Worm (Caenorhabditis elegans) whole organism, young adult: ENCODE measurements around the gene B0310.2.
A peak's percentile ranks its signal among the peaks of the same experiment; 100 is the strongest.

Experiments used
- B0261.1 ChIP-seq: sonication (generic microtip); optimal IDR thresholded peaks from 2 replicates; lab custom pipeline; 2016; ENCODE audit warnings: mild to moderate bottlenecking, missing genetic modification characterization, moderate library complexity, missing compliant biosample characterization
- F22D6.2 ChIP-seq: sonication (generic microtip); optimal IDR thresholded peaks from 2 replicates; lab custom pipeline; 2016; ENCODE audit warnings: mild to moderate bottlenecking, missing genetic modification characterization, missing compliant biosample characterization
- F37B4.10 ChIP-seq: fragments of 200-800 bp; sonication (Bioruptor generic); IDR thresholded peaks from 2 replicates; pipeline ENCODE4 v1.3.6; 2022; ENCODE audit warnings: missing genetic modification characterization, missing compliant biosample characterization
- F57A8.1 ChIP-seq: fragments of 200-800 bp; sonication (Bioruptor generic); optimal IDR thresholded peaks from 2 replicates; lab custom pipeline; 2018; ENCODE audit warnings: mild to moderate bottlenecking, missing genetic modification characterization, moderate library complexity, missing compliant biosample characterization
- F57C9.4 ChIP-seq: sonication (generic microtip); optimal IDR thresholded peaks from 2 replicates; lab custom pipeline; 2017; ENCODE audit warnings: mild to moderate bottlenecking, missing genetic modification characterization, missing compliant biosample characterization
- K11D2.4 ChIP-seq: fragments of 200-800 bp; sonication (Bioruptor generic); IDR thresholded peaks from 2 replicates; pipeline ENCODE4 v1.3.6; 2022; ENCODE audit warnings: missing genetic modification reagents, missing genetic modification characterization, missing compliant biosample characterization
- K12H6.12 ChIP-seq: fragments of 200-800 bp; sonication (Bioruptor generic); optimal IDR thresholded peaks from 2 replicates; lab custom pipeline; 2018; ENCODE audit warnings: mild to moderate bottlenecking, missing genetic modification characterization, missing compliant biosample characterization
- Y56A3A.18 ChIP-seq: fragments of 200-800 bp; sonication (Bioruptor generic); IDR thresholded peaks from 2 replicates; pipeline ENCODE4 v1.3.6; 2022; ENCODE audit warnings: missing genetic modification reagents, missing genetic modification characterization, missing compliant biosample characterization
- akir-1 ChIP-seq: fragments of 200-800 bp; sonication (Bioruptor generic); optimal IDR thresholded peaks from 2 replicates; lab custom pipeline; 2018; ENCODE audit warnings: mild to moderate bottlenecking, missing genetic modification characterization, moderate library complexity, missing compliant biosample characterization
- aptf-2 ChIP-seq: fragments of 200-800 bp; sonication (Bioruptor generic); conservative IDR thresholded peaks from 2 replicates; pipeline ENCODE4 v1.3.6; 2022; ENCODE audit warnings: missing genetic modification reagents, missing genetic modification characterization, missing compliant biosample characterization
- attf-3 ChIP-seq: fragments of 200-800 bp; sonication (Bioruptor generic); conservative IDR thresholded peaks from 2 replicates; pipeline ENCODE4 v1.3.6; 2022; ENCODE audit warnings: missing genetic modification reagents, missing genetic modification characterization, missing compliant biosample characterization
- attf-6 ChIP-seq: fragments of 200-800 bp; sonication (Bioruptor generic); IDR thresholded peaks from 2 replicates; pipeline ENCODE4 v1.3.6; 2022; ENCODE audit warnings: missing genetic modification reagents, missing genetic modification characterization, missing compliant biosample characterization
- bed-1 ChIP-seq: fragments of 200-800 bp; sonication (Bioruptor generic); IDR thresholded peaks from 2 replicates; pipeline ENCODE4 v1.3.6; 2022; ENCODE audit warnings: missing genetic modification reagents, missing genetic modification characterization, missing compliant biosample characterization
- bed-2 ChIP-seq: fragments of 200-800 bp; sonication (Bioruptor generic); IDR thresholded peaks from 2 replicates; pipeline ENCODE4 v1.3.6; 2022; ENCODE audit warnings: missing genetic modification reagents, missing genetic modification characterization, missing compliant biosample characterization
- ccch-3 ChIP-seq: fragments of 200-800 bp; sonication (Bioruptor generic); optimal IDR thresholded peaks from 2 replicates; lab custom pipeline; 2018; ENCODE audit warnings: mild to moderate bottlenecking, missing genetic modification characterization, missing compliant biosample characterization
- ceh-40 ChIP-seq: fragments of 200-800 bp; sonication (Bioruptor generic); IDR thresholded peaks from 2 replicates; pipeline ENCODE4 v1.3.6; 2022; ENCODE audit warnings: missing genetic modification characterization, missing compliant biosample characterization
- ceh-58 ChIP-seq: fragments of 200-800 bp; sonication (Bioruptor generic); IDR thresholded peaks from 2 replicates; pipeline ENCODE4 v1.3.6; 2022; ENCODE audit warnings: missing genetic modification characterization, missing compliant biosample characterization
- ceh-79 ChIP-seq: sonication (generic microtip); optimal IDR thresholded peaks from 2 replicates; lab custom pipeline; 2017; ENCODE audit warnings: mild to moderate bottlenecking, missing genetic modification characterization, missing compliant biosample characterization
- ceh-91 ChIP-seq: fragments of 200-800 bp; sonication (Bioruptor generic); IDR thresholded peaks from 2 replicates; pipeline ENCODE4 v1.3.6; 2022; ENCODE audit warnings: missing genetic modification reagents, missing genetic modification characterization, missing compliant biosample characterization
- die-1 ChIP-seq: sonication (generic microtip); optimal IDR thresholded peaks from 2 replicates; lab custom pipeline; 2016; ENCODE audit warnings: missing genotype, mild to moderate bottlenecking, missing genetic modification characterization, missing compliant biosample characterization
- dox-1 ChIP-seq: fragments of 200-800 bp; sonication (Bioruptor generic); IDR thresholded peaks from 2 replicates; pipeline ENCODE4 v1.3.6; 2022; ENCODE audit warnings: missing genetic modification reagents, missing genetic modification characterization, missing compliant biosample characterization
- dpl-1 ChIP-seq: fragments of 150-350 bp; optimal IDR thresholded peaks from 2 replicates; lab custom pipeline; 2014; ENCODE audit warnings: missing biosample characterization, missing genetic modification reagents, missing genetic modification characterization
- efl-1 ChIP-seq: fragments of 150-350 bp; optimal IDR thresholded peaks from 2 replicates; lab custom pipeline; 2014; ENCODE audit warnings: missing biosample characterization, missing genetic modification reagents, missing genetic modification characterization
- egl-18 ChIP-seq: fragments of 200-800 bp; sonication (Bioruptor generic); IDR thresholded peaks from 2 replicates; pipeline ENCODE4 v1.3.6; 2022; ENCODE audit warnings: missing genetic modification reagents, missing genetic modification characterization, missing compliant biosample characterization
- egrh-3 ChIP-seq: fragments of 200-800 bp; sonication (Bioruptor generic); IDR thresholded peaks from 2 replicates; pipeline ENCODE4 v1.3.6; 2022; ENCODE audit warnings: missing genetic modification reagents, missing genetic modification characterization, missing compliant biosample characterization
- gei-17 ChIP-seq: fragments of 200-800 bp; sonication (Bioruptor generic); optimal IDR thresholded peaks from 2 replicates; lab custom pipeline; 2018; ENCODE audit warnings: mild to moderate bottlenecking, missing genetic modification characterization, missing compliant biosample characterization
- hlh-26 ChIP-seq: fragments of 200-800 bp; sonication (Bioruptor generic); conservative IDR thresholded peaks from 2 replicates; pipeline ENCODE4 v1.3.6; 2022; ENCODE audit warnings: missing genetic modification reagents, missing genetic modification characterization, missing compliant biosample characterization
- let-607 ChIP-seq, 2 experiments: fragments of 200-800 bp in 1 of 2; sonication (Bioruptor generic) in 1 of 2; sonication (generic microtip) in 1 of 2; optimal IDR thresholded peaks; 2 replicates each; lab custom pipeline; 2016 to 2018; ENCODE audit warnings: mild to moderate bottlenecking in 2 of 2, missing compliant biosample characterization in 2 of 2, missing genetic modification characterization in 2 of 2, moderate library complexity in 2 of 2, missing genotype in 1 of 2
- lin-40 ChIP-seq: sonication (generic microtip); optimal IDR thresholded peaks from 2 replicates; lab custom pipeline; 2016; ENCODE audit warnings: missing genetic modification characterization, mild to moderate bottlenecking, missing compliant biosample characterization, missing genotype, missing genetic modification reagents
- lsy-27 ChIP-seq: sonication (generic microtip); optimal IDR thresholded peaks from 2 replicates; lab custom pipeline; 2017; ENCODE audit warnings: missing genetic modification characterization, mild to moderate bottlenecking, missing compliant biosample characterization, antibody characterized with exemption, missing genotype, borderline replicate concordance; ENCODE audit not compliant: insufficient read depth
- mcd-1 ChIP-seq: fragments of 200-800 bp; sonication (Bioruptor generic); IDR thresholded peaks from 2 replicates; pipeline ENCODE4 v1.3.6; 2022; ENCODE audit warnings: missing genetic modification reagents, missing genetic modification characterization, missing compliant biosample characterization
- mxl-1 ChIP-seq: sonication (generic microtip); optimal IDR thresholded peaks from 2 replicates; lab custom pipeline; 2016; ENCODE audit warnings: missing genetic modification characterization, missing compliant biosample characterization
- nfya-1 ChIP-seq: sonication (generic microtip); optimal IDR thresholded peaks from 2 replicates; lab custom pipeline; 2017; ENCODE audit warnings: antibody characterized with exemption, missing compliant biosample characterization, missing genetic modification characterization, borderline replicate concordance; ENCODE audit not compliant: insufficient read depth
- nhr-120 ChIP-seq: fragments of 200-800 bp; sonication (Bioruptor generic); IDR thresholded peaks from 2 replicates; pipeline ENCODE4 v1.3.6; 2022; ENCODE audit warnings: missing genetic modification characterization, missing compliant biosample characterization
- nhr-179 ChIP-seq: sonication (generic microtip); optimal IDR thresholded peaks from 2 replicates; lab custom pipeline; 2016; ENCODE audit warnings: mild to moderate bottlenecking, missing genetic modification characterization, missing compliant biosample characterization
- nhr-27 ChIP-seq: fragments of 200-800 bp; sonication (Bioruptor generic); optimal IDR thresholded peaks from 2 replicates; lab custom pipeline; 2018; ENCODE audit warnings: mild to moderate bottlenecking, missing genetic modification characterization, moderate library complexity, missing compliant biosample characterization
- pha-4 ChIP-seq: fragments of 150-350 bp; sonication (generic microtip); optimal IDR thresholded peaks from 2 replicates; lab custom pipeline; 2014; ENCODE audit warnings: missing biosample characterization, missing genetic modification reagents, missing genetic modification characterization
- rcor-1 ChIP-seq: fragments of 200-800 bp; sonication (Bioruptor generic); IDR thresholded peaks from 2 replicates; pipeline ENCODE4 v1.3.6; 2022; ENCODE audit warnings: missing genetic modification reagents, missing genetic modification characterization, missing compliant biosample characterization
- rpc-1 ChIP-seq, 2 experiments: fragments of 150-350 bp in 1 of 2; sonication (generic microtip) in 1 of 2; optimal IDR thresholded peaks; 2 replicates each; lab custom pipeline; 2014 to 2018; ENCODE audit warnings: missing biosample characterization in 1 of 2, missing genetic modification characterization in 1 of 2, missing genetic modification reagents in 1 of 2, missing genotype in 1 of 2
- sea-2 ChIP-seq: fragments of 200-800 bp; sonication (Bioruptor generic); IDR thresholded peaks from 2 replicates; pipeline ENCODE4 v1.3.6; 2022; ENCODE audit warnings: missing genetic modification characterization, missing compliant biosample characterization
- tbp1 ChIP-seq: fragments of 200-800 bp; sonication (Bioruptor generic); optimal IDR thresholded peaks from 2 replicates; lab custom pipeline; 2018; ENCODE audit warnings: mild to moderate bottlenecking, missing genetic modification characterization, missing compliant biosample characterization
- tlf-1 ChIP-seq: fragments of 200-800 bp; sonication (Bioruptor generic); optimal IDR thresholded peaks from 2 replicates; lab custom pipeline; 2018; ENCODE audit warnings: mild to moderate bottlenecking, missing genetic modification characterization, missing compliant biosample characterization
- unc-130 ChIP-seq: sonication (generic microtip); optimal IDR thresholded peaks from 2 replicates; lab custom pipeline; 2016; ENCODE audit warnings: missing genetic modification reagents, missing genetic modification characterization, missing compliant biosample characterization
- unc-62 ChIP-seq: fragments of 150-350 bp; optimal IDR thresholded peaks from 2 replicates; lab custom pipeline; 2014; ENCODE audit warnings: missing biosample characterization, missing genetic modification reagents, missing genetic modification characterization
- xnd-1 ChIP-seq: sonication (generic microtip); optimal IDR thresholded peaks from 2 replicates; lab custom pipeline; 2016; ENCODE audit warnings: missing genotype, missing genetic modification reagents, missing genetic modification characterization, missing compliant biosample characterization
- zim-3 ChIP-seq: sonication (generic microtip); optimal IDR thresholded peaks from 2 replicates; lab custom pipeline; 2017; ENCODE audit warnings: mild to moderate bottlenecking, missing genetic modification characterization, moderate library complexity, missing compliant biosample characterization
- ztf-25 ChIP-seq: fragments of 200-800 bp; sonication (Bioruptor generic); IDR thresholded peaks from 2 replicates; pipeline ENCODE4 v1.3.6; 2022; ENCODE audit warnings: missing genetic modification reagents, missing genetic modification characterization, missing compliant biosample characterization
- ztf-26 ChIP-seq: sonication (generic microtip); optimal IDR thresholded peaks from 2 replicates; lab custom pipeline; 2017; ENCODE audit warnings: missing genetic modification characterization, missing compliant biosample characterization

Gene B0310.2

ce11 chrX:487669-488068, 19.1 kb downstream of the B0310.2 start (continued):
- no peak for TF ChIP-seq aptf-2 (GFP tag; lab: Robert Waterston, UW)
- no peak for TF ChIP-seq xnd-1
- TF ChIP-seq die-1 (tag; lab: Kevin White, UChicago) = peak; percentile 90
- peak; percentile 84 for TF ChIP-seq rpc-1 (optimal IDR thresholded peaks at IDR 0.05; lab: Kevin White, UChicago)
- TF ChIP-seq rpc-1 (tag; optimal IDR thresholded peaks at IDR 0.05; lab: Kevin White, UChicago) = peak; percentile 99
- TF ChIP-seq F57A8.1 (GFP tag; lab: Kevin White, UChicago) = peak; percentile 42
- no peak for TF ChIP-seq zim-3 (tag; lab: Kevin White, UChicago)
- peak; percentile 93; the same call in 1 of the 2 replicates for TF ChIP-seq ztf-25 (GFP tag; lab: Robert Waterston, UW)
- TF ChIP-seq mcd-1 (GFP tag; lab: Robert Waterston, UW) = no peak; the same call in 1 of the 2 replicates
- peak; percentile 80 for TF ChIP-seq rcor-1
- TF ChIP-seq B0261.1 (tag; lab: Kevin White, UChicago) = peak; percentile 81
- peak; percentile 68; the same call in 1 of the 2 replicates for TF ChIP-seq ceh-40
- TF ChIP-seq gei-17 (GFP tag; lab: Kevin White, UChicago) = no peak
- no peak for TF ChIP-seq dpl-1
- TF ChIP-seq nhr-27 (tag; lab: Kevin White, UChicago) = no peak
- no peak for TF ChIP-seq attf-3 (GFP tag; lab: Robert Waterston, UW)
- no peak for TF ChIP-seq K11D2.4
- TF ChIP-seq dox-1 (GFP tag; lab: Robert Waterston, UW) = no peak; the same call in 1 of the 2 replicates
- TF ChIP-seq ztf-26 (tag; lab: Kevin White, UChicago) = no peak
- TF ChIP-seq nfya-1 = no peak
- peak; percentile 77 for TF ChIP-seq mxl-1 (tag; lab: Kevin White, UChicago)
- peak; percentile 53; the same call in 1 of the 2 replicates for TF ChIP-seq Y56A3A.18
- TF ChIP-seq lin-40 (tag; lab: Kevin White, UChicago) = no peak
- no peak for TF ChIP-seq unc-62 (GFP tag; lab: Kevin White, UChicago)
- no peak for TF ChIP-seq tlf-1 (GFP tag; lab: Kevin White, UChicago)
- TF ChIP-seq nhr-120 (GFP tag; lab: Robert Waterston, UW) = no peak
- TF ChIP-seq ccch-3 = no peak
- no peak for TF ChIP-seq F57C9.4 (tag; lab: Kevin White, UChicago)
- no peak for TF ChIP-seq bed-2 (GFP tag; lab: Robert Waterston, UW)
- TF ChIP-seq let-607 (tag; optimal IDR thresholded peaks at IDR 0.05; lab: Kevin White, UChicago) = no peak
- no peak for TF ChIP-seq pha-4
- no peak for TF ChIP-seq unc-130 (GFP tag; lab: Kevin White, UChicago)
- TF ChIP-seq ceh-79 (tag; lab: Kevin White, UChicago) = no peak
- TF ChIP-seq tbp1 = peak; percentile 90
- TF ChIP-seq ceh-58 (GFP tag; lab: Robert Waterston, UW) = no peak
- TF ChIP-seq F37B4.10 (GFP tag; lab: Robert Waterston, UW) = no peak
- TF ChIP-seq egrh-3 (GFP tag; lab: Robert Waterston, UW) = no peak
- no peak for TF ChIP-seq sea-2
- 0 out of 2 replicates have a peak, but pooled peaks have one; percentile 28 for TF ChIP-seq bed-1 (GFP tag; lab: Robert Waterston, UW)
- no peak for TF ChIP-seq ceh-91 (GFP tag; lab: Robert Waterston, UW)
- TF ChIP-seq lsy-27 = no peak
- TF ChIP-seq F22D6.2 (tag; lab: Kevin White, UChicago) = no peak
- TF ChIP-seq egl-18 (GFP tag; lab: Robert Waterston, UW) = no peak
- TF ChIP-seq nhr-179 (tag; lab: Kevin White, UChicago) = no peak
- no peak for TF ChIP-seq akir-1
- no peak for TF ChIP-seq hlh-26 (GFP tag; lab: Robert Waterston, UW)
- no peak for TF ChIP-seq efl-1 (GFP tag; lab: Kevin White, UChicago)
- TF ChIP-seq K12H6.12 (tag; lab: Kevin White, UChicago) = no peak
- TF ChIP-seq attf-6 = peak; percentile 47; the same call in 1 of the 2 replicates
